Fruit fly (Drosophila melanogaster) whole organism, embryonic: ENCODE results near the gene heix.
A peak's percentile ranks its signal among the peaks of the same experiment; 100 is the strongest.

ENCODE experiments used
- Awh ChIP-seq: fragments of 200-800 bp; sonication (Bioruptor generic); IDR thresholded peaks from 2 replicates; pipeline ENCODE4, ENCODE4 v1.3.6; 2022; ENCODE audit warnings: missing biosample characterization, missing genetic modification characterization
- Blimp-1 ChIP-seq: fragments of 200-800 bp; sonication (Bioruptor generic); optimal IDR thresholded peaks from 3 replicates; lab custom pipeline; 2018; ENCODE audit warnings: missing biosample characterization, missing genetic modification characterization, mild to moderate bottlenecking, moderate library complexity, missing genetic modification reagents
- CG10654 ChIP-seq: fragments of 200-800 bp; sonication (Bioruptor generic); optimal IDR thresholded peaks from 2 replicates; lab custom pipeline; 2016; ENCODE audit warnings: missing biosample characterization, missing genetic modification characterization
- CG12071 ChIP-seq: fragments of 200-800 bp; sonication (Bioruptor generic); optimal IDR thresholded peaks from 3 replicates; lab custom pipeline; 2018; ENCODE audit warnings: missing biosample characterization, mild to moderate bottlenecking, missing genetic modification characterization
- CG12299 ChIP-seq: fragments of 200-800 bp; sonication (Bioruptor generic); optimal IDR thresholded peaks from 2 replicates; lab custom pipeline; 2018; ENCODE audit warnings: missing biosample characterization, mild to moderate bottlenecking, missing genetic modification characterization
- CG13424 ChIP-seq: fragments of 200-800 bp; sonication (Bioruptor generic); optimal IDR thresholded peaks from 2 replicates; lab custom pipeline; 2019; ENCODE audit warnings: missing biosample characterization, mild to moderate bottlenecking, missing genetic modification characterization, moderate library complexity
- CG15011 ChIP-seq: fragments of 200-800 bp; sonication (Bioruptor generic); optimal IDR thresholded peaks from 3 replicates; lab custom pipeline; 2018; ENCODE audit warnings: missing biosample characterization, mild to moderate bottlenecking, missing genetic modification characterization
- CG1529 ChIP-seq: fragments of 200-800 bp; sonication (Bioruptor generic); optimal IDR thresholded peaks from 3 replicates; lab custom pipeline; 2018; ENCODE audit warnings: missing biosample characterization, missing genetic modification characterization
- CG15514 ChIP-seq: fragments of 200-800 bp; sonication (Bioruptor generic); optimal IDR thresholded peaks from 3 replicates; lab custom pipeline; 2017; ENCODE audit warnings: missing biosample characterization, missing genetic modification characterization, mild to moderate bottlenecking, moderate library complexity, missing genetic modification reagents
- CG15696 ChIP-seq: fragments of 200-800 bp; sonication (Bioruptor generic); optimal IDR thresholded peaks from 2 replicates; lab custom pipeline; 2019; ENCODE audit warnings: missing biosample characterization, mild to moderate bottlenecking, missing genetic modification characterization, moderate library complexity
- CG17186 ChIP-seq: fragments of 200-800 bp; sonication (Bioruptor generic); optimal IDR thresholded peaks from 3 replicates; lab custom pipeline; 2017; ENCODE audit warnings: missing biosample characterization, missing genetic modification reagents, missing genetic modification characterization
- CG17612 ChIP-seq: fragments of 200-800 bp; sonication (Bioruptor generic); IDR thresholded peaks from 2 replicates; pipeline ENCODE4 v1.3.6; 2022; ENCODE audit warnings: missing biosample characterization, missing genetic modification characterization
- CG17829 ChIP-seq: fragments of 200-800 bp; optimal IDR thresholded peaks from 2 replicates; lab custom pipeline; 2019; ENCODE audit warnings: missing biosample characterization, mild to moderate bottlenecking, missing genetic modification characterization, moderate library complexity
- CG18619 ChIP-seq: fragments of 200-800 bp; sonication (Bioruptor generic); optimal IDR thresholded peaks from 3 replicates; lab custom pipeline; 2017; ENCODE audit warnings: missing biosample characterization, mild to moderate bottlenecking, missing genetic modification characterization
- CG4854 ChIP-seq: fragments of 200-800 bp; sonication (Bioruptor generic); optimal IDR thresholded peaks from 2 replicates; lab custom pipeline; 2016; ENCODE audit warnings: missing biosample characterization, missing genetic modification characterization, inconsistent platforms
- CG6854 ChIP-seq: fragments of 200-800 bp; sonication (Bioruptor generic); optimal IDR thresholded peaks from 3 replicates; lab custom pipeline; 2017; ENCODE audit warnings: missing biosample characterization, mild to moderate bottlenecking, missing genetic modification characterization
- CG8359 ChIP-seq: fragments of 200-800 bp; sonication (Bioruptor generic); optimal IDR thresholded peaks from 2 replicates; lab custom pipeline; 2017; ENCODE audit warnings: missing biosample characterization, mild to moderate bottlenecking, missing genetic modification characterization, borderline replicate concordance
- CG9437 ChIP-seq: fragments of 200-800 bp; sonication (Bioruptor generic); optimal IDR thresholded peaks from 2 replicates; lab custom pipeline; 2018; ENCODE audit warnings: missing biosample characterization, mild to moderate bottlenecking, missing genetic modification characterization
- CG9817 ChIP-seq: fragments of 200-800 bp; sonication (Bioruptor generic); optimal IDR thresholded peaks from 2 replicates; lab custom pipeline; 2018; ENCODE audit warnings: missing biosample characterization, mild to moderate bottlenecking, missing genetic modification characterization, moderate library complexity
- CHES-1-like ChIP-seq: fragments of 200-800 bp; sonication (Bioruptor generic); optimal IDR thresholded peaks from 2 replicates; lab custom pipeline; 2016; ENCODE audit warnings: missing biosample characterization, missing genetic modification characterization
- Chrac-16 ChIP-seq: fragments of 200-800 bp; sonication (Bioruptor generic); optimal IDR thresholded peaks from 3 replicates; lab custom pipeline; 2016; ENCODE audit warnings: missing biosample characterization, missing genetic modification characterization
- D ChIP-seq, 2 experiments: fragments of 200-800 bp in 1 of 2; fragments of >200 bp in 1 of 2; sonication (Bioruptor generic) in 1 of 2; optimal IDR thresholded peaks; 2 replicates in 1 of 2; 3 replicates in 1 of 2; lab custom pipeline; 2017; ENCODE audit warnings: mild to moderate bottlenecking in 1 of 2, missing biosample characterization in 1 of 2, missing genetic modification characterization in 1 of 2, missing genetic modification reagents in 1 of 2
- D19B ChIP-seq: fragments of 200-800 bp; sonication (Bioruptor generic); optimal IDR thresholded peaks from 2 replicates; lab custom pipeline; 2017; ENCODE audit warnings: missing biosample characterization, mild to moderate bottlenecking, missing genetic modification characterization
- Dip2 ChIP-seq: fragments of 200-800 bp; sonication (Bioruptor generic); IDR thresholded peaks from 2 replicates; pipeline ENCODE4 v1.3.6; 2022; ENCODE audit warnings: missing biosample characterization, missing genetic modification characterization
- Dll ChIP-seq: fragments of 200-800 bp; sonication (Bioruptor generic); IDR thresholded peaks from 4 replicates; pipeline ENCODE4 v1.3.6; 2022; ENCODE audit warnings: missing biosample characterization, missing genetic modification characterization; ENCODE audit not compliant: partially characterized antibody
- E2f2 ChIP-seq: fragments of 200-800 bp; sonication (Bioruptor generic); IDR thresholded peaks from 2 replicates; pipeline ENCODE4 v1.3.6; 2022; ENCODE audit warnings: missing biosample characterization, missing genetic modification characterization
- H2.0 ChIP-seq: fragments of 200-800 bp; sonication (Bioruptor generic); IDR thresholded peaks from 2 replicates; pipeline ENCODE4 v1.3.6; 2022; ENCODE audit warnings: missing biosample characterization, missing genetic modification characterization
- HHEX ChIP-seq: fragments of 200-800 bp; sonication (Bioruptor generic); optimal IDR thresholded peaks from 3 replicates; lab custom pipeline; 2017; ENCODE audit warnings: missing biosample characterization, mild to moderate bottlenecking, missing genetic modification characterization, missing genetic modification reagents
- Lpt ChIP-seq: fragments of >200 bp; optimal IDR thresholded peaks from 2 replicates; lab custom pipeline; 2018; ENCODE audit warnings: missing biosample characterization, missing genetic modification characterization
- MESR4 ChIP-seq: fragments of 200-800 bp; sonication (Bioruptor generic); optimal IDR thresholded peaks from 2 replicates; lab custom pipeline; 2018; ENCODE audit warnings: missing biosample characterization, mild to moderate bottlenecking, missing genetic modification characterization, moderate library complexity
- Oli ChIP-seq: fragments of 200-800 bp; sonication (Bioruptor generic); optimal IDR thresholded peaks from 2 replicates; lab custom pipeline; 2018; ENCODE audit warnings: missing biosample characterization, mild to moderate bottlenecking, missing genetic modification characterization, moderate library complexity
- crc ChIP-seq: fragments of 200-800 bp; sonication (Bioruptor generic); optimal IDR thresholded peaks from 2 replicates; lab custom pipeline; 2016; ENCODE audit warnings: missing biosample characterization, missing genetic modification characterization
- cwo ChIP-seq: fragments of 200-800 bp; sonication (Bioruptor generic); optimal IDR thresholded peaks from 3 replicates; lab custom pipeline; 2017; ENCODE audit warnings: missing biosample characterization, missing genetic modification characterization, mild to moderate bottlenecking, moderate library complexity, missing genetic modification reagents
- dm ChIP-seq: fragments of 200-800 bp; sonication (Bioruptor generic); optimal IDR thresholded peaks from 3 replicates; lab custom pipeline; 2016; ENCODE audit warnings: missing biosample characterization, missing genetic modification characterization
- dysf ChIP-seq: fragments of 200-800 bp; sonication (Bioruptor generic); IDR thresholded peaks from 3 replicates; pipeline ENCODE4 v1.3.6; 2022; ENCODE audit warnings: missing biosample characterization, missing genetic modification characterization
- eve ChIP-seq, 2 experiments: fragments of >200 bp; optimal IDR thresholded peaks; 2 replicates each; lab custom pipeline; 2017; ENCODE audit warnings: missing biosample characterization in 2 of 2, missing genetic modification characterization in 2 of 2
- ewg ChIP-seq: fragments of 200-800 bp; sonication (Bioruptor generic); optimal IDR thresholded peaks from 3 replicates; lab custom pipeline; 2017; ENCODE audit warnings: mild to moderate bottlenecking, missing biosample characterization, missing genetic modification reagents, missing genetic modification characterization
- fru ChIP-seq: fragments of >200 bp; optimal IDR thresholded peaks from 2 replicates; lab custom pipeline; 2017
- h ChIP-seq: fragments of >200 bp; optimal IDR thresholded peaks from 2 replicates; lab custom pipeline; 2017
- hth ChIP-seq: fragments of >200 bp; optimal IDR thresholded peaks from 2 replicates; lab custom pipeline; 2017; ENCODE audit warnings: inconsistent platforms
- knrl ChIP-seq: fragments of 200-800 bp; sonication (Bioruptor generic); IDR thresholded peaks from 3 replicates; pipeline ENCODE4 v1.3.6; 2022; ENCODE audit warnings: missing biosample characterization, missing genetic modification characterization; ENCODE audit not compliant: partially characterized antibody
- lilli ChIP-seq: fragments of 200-800 bp; sonication (Bioruptor generic); optimal IDR thresholded peaks from 3 replicates; lab custom pipeline; 2016; ENCODE audit warnings: missing biosample characterization, missing genetic modification characterization
- lmd ChIP-seq: fragments of 200-800 bp; sonication (Bioruptor generic); IDR thresholded peaks from 2 replicates; pipeline ENCODE4 v1.3.6; 2022; ENCODE audit warnings: missing biosample characterization, missing genetic modification characterization
- mld ChIP-seq: fragments of 200-800 bp; sonication (Bioruptor generic); IDR thresholded peaks from 3 replicates; pipeline ENCODE4 v1.3.6; 2022; ENCODE audit warnings: missing biosample characterization, missing genetic modification characterization; ENCODE audit not compliant: partially characterized antibody
- nerfin-1 ChIP-seq: fragments of 200-800 bp; sonication (Bioruptor generic); optimal IDR thresholded peaks from 3 replicates; lab custom pipeline; 2019; ENCODE audit warnings: missing biosample characterization, mild to moderate bottlenecking, missing genetic modification characterization, moderate library complexity
- slbo ChIP-seq: fragments of 200-800 bp; sonication (Bioruptor generic); IDR thresholded peaks from 2 replicates; pipeline ENCODE4 v1.3.6; 2022; ENCODE audit warnings: missing biosample characterization, missing genetic modification characterization
- ssp ChIP-seq: fragments of 200-800 bp; sonication (Bioruptor generic); IDR thresholded peaks from 2 replicates; pipeline ENCODE4 v1.3.6; 2022; ENCODE audit warnings: missing biosample characterization, missing genetic modification characterization
- tio ChIP-seq: fragments of 200-800 bp; sonication (Bioruptor generic); optimal IDR thresholded peaks from 2 replicates; lab custom pipeline; 2017; ENCODE audit warnings: missing biosample characterization, missing genetic modification characterization, inconsistent platforms
- tna ChIP-seq: fragments of 200-800 bp; sonication (Bioruptor generic); IDR thresholded peaks from 2 replicates; pipeline ENCODE4 v1.3.6; 2022; ENCODE audit warnings: missing biosample characterization, missing genetic modification characterization; ENCODE audit not compliant: partially characterized antibody
- vnd ChIP-seq: fragments of 200-800 bp; sonication (Bioruptor generic); IDR thresholded peaks from 3 replicates; pipeline ENCODE4 v1.3.6; 2022; ENCODE audit warnings: missing biosample characterization, missing genetic modification characterization; ENCODE audit not compliant: partially characterized antibody

heix gene

DNA sequence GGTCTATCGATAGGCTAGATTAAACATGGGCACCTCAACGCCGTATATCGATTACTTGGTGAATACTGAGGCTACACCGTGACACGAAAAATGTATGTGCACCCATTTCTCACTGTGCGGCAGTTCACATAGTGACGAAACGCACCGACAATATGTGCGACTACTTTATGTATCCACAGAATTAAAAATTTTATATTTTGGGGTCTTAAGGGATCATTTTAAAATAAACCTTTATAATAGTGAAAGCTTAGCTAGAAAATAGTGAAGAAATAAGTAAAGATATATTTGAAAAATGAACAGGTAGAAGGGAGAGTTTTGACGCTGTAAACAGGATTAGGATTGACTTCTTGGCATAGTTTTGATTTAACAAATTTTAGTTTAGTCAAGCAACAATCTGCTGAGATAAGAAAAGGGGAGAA is 29.5 kb upstream of the heix start, which contains the start of gene mRpL4 (continued):
- TF ChIP-seq mld (GFP tag; lab: Robert Waterston, UW): peak; percentile 98
- TF ChIP-seq MESR4 (GFP tag; lab: Kevin White, UChicago): no peak
- TF ChIP-seq vnd (GFP tag; lab: Robert Waterston, UW): peak; percentile 98
- TF ChIP-seq tio (GFP tag; lab: Kevin White, UChicago): peak; percentile 53
- peak; percentile 41 for TF ChIP-seq CG4854 (GFP tag; lab: Kevin White, UChicago)
- TF ChIP-seq CG9817 (tag; lab: Kevin White, UChicago): peak; percentile 54
- TF ChIP-seq Chrac-16 (GFP tag; lab: Kevin White, UChicago): peak; percentile 76
- TF ChIP-seq D19B (GFP tag; lab: Kevin White, UChicago): peak; percentile 14
- no peak for TF ChIP-seq CG18619 (GFP tag; lab: Kevin White, UChicago)
- TF ChIP-seq CG10654 (GFP tag; lab: Kevin White, UChicago): peak; percentile 69
- no peak for TF ChIP-seq CG12071 (GFP tag; lab: Kevin White, UChicago)
- peak; percentile 31; the same call in 1 of the 2 replicates for TF ChIP-seq CG17612 (GFP tag; lab: Robert Waterston, UW)
- no peak for TF ChIP-seq CG6854 (GFP tag; lab: Kevin White, UChicago)
- peak; percentile 87 for TF ChIP-seq lilli
- TF ChIP-seq nerfin-1 (tag; lab: Kevin White, UChicago): no peak
- no peak for TF ChIP-seq CG12299 (tag; lab: Kevin White, UChicago)
- peak; percentile 49 for TF ChIP-seq crc (GFP tag; lab: Kevin White, UChicago)
- TF ChIP-seq ewg (GFP tag; lab: Kevin White, UChicago): peak; percentile 9
- no peak for TF ChIP-seq cwo (GFP tag; lab: Kevin White, UChicago)
- TF ChIP-seq Oli: peak; percentile 17
- TF ChIP-seq ssp (GFP tag; lab: Robert Waterston, UW): no peak
- TF ChIP-seq CG8359 (GFP tag; lab: Kevin White, UChicago): no peak
- TF ChIP-seq CG17186 (GFP tag; lab: Kevin White, UChicago): peak; percentile 84
- TF ChIP-seq eve (GFP tag; optimal IDR thresholded peaks at IDR 0.05; lab: Kevin White, UChicago): peak in 1 of 2 experiments; percentile 61
- no peak for TF ChIP-seq Lpt (GFP tag; lab: Kevin White, UChicago)
- TF ChIP-seq Awh (GFP tag; lab: Robert Waterston, UW): 0 out of 2 replicates have a peak, but pooled peaks have one; percentile 20
- TF ChIP-seq E2f2 (GFP tag; lab: Robert Waterston, UW): peak; percentile 53; the same call in 1 of the 2 replicates
- TF ChIP-seq CG9437 (GFP tag; lab: Kevin White, UChicago): peak; percentile 27
- peak; percentile 76 for TF ChIP-seq CHES-1-like
- TF ChIP-seq CG17829: peak; percentile 80
- TF ChIP-seq Dll (GFP tag; lab: Robert Waterston, UW): peak; percentile 99
- TF ChIP-seq knrl: peak; percentile 99
- TF ChIP-seq fru (lab: Kevin White, UChicago): no peak
- no peak for TF ChIP-seq h (lab: Kevin White, UChicago)
- TF ChIP-seq dysf (GFP tag; lab: Robert Waterston, UW): no peak; the same call in 2 of the 3 replicates
- TF ChIP-seq dm (GFP tag; lab: Kevin White, UChicago): peak; percentile 79
- no peak for TF ChIP-seq Dip2 (GFP tag; lab: Robert Waterston, UW)
- peak; percentile 11 for TF ChIP-seq HHEX (GFP tag; lab: Kevin White, UChicago)
- peak; percentile 76 for TF ChIP-seq lmd (GFP tag; lab: Robert Waterston, UW)
- peak; percentile 47 for TF ChIP-seq CG15696 (tag; lab: Kevin White, UChicago)
- TF ChIP-seq CG1529 (GFP tag; lab: Kevin White, UChicago): no peak
- peak; percentile 99 for TF ChIP-seq tna (GFP tag; lab: Robert Waterston, UW)
- TF ChIP-seq hth (lab: Kevin White, UChicago): no peak
- peak; percentile 48 for TF ChIP-seq CG13424 (tag; lab: Kevin White, UChicago)
- no peak for TF ChIP-seq Blimp-1 (GFP tag; lab: Kevin White, UChicago)
- peak; percentile 45 for TF ChIP-seq H2.0
- peak; percentile 65 for TF ChIP-seq CG15514 (GFP tag; lab: Kevin White, UChicago)
- no peak for TF ChIP-seq CG15011 (GFP tag; lab: Kevin White, UChicago)
- TF ChIP-seq D (optimal IDR thresholded peaks at IDR 0.05; lab: Kevin White, UChicago): no peak
- no peak for TF ChIP-seq D (GFP tag; optimal IDR thresholded peaks at IDR 0.05; lab: Kevin White, UChicago)
- peak; percentile 86 for TF ChIP-seq slbo (GFP tag; lab: Robert Waterston, UW)
